Worm (Caenorhabditis elegans) whole organism, L1 larva: ENCODE results near the gene fkh-2.

ENCODE experiments used
- C16A3.4 ChIP-seq: fragments of 150-350 bp; optimal IDR thresholded peaks from 2 replicates; lab custom pipeline; 2014; ENCODE audit warnings: missing biosample characterization, missing genetic modification characterization
- C34B4.2 ChIP-seq: sonication (generic microtip); optimal IDR thresholded peaks from 2 replicates; lab custom pipeline; 2017; ENCODE audit warnings: mild to moderate bottlenecking, missing genetic modification characterization, missing compliant biosample characterization
- Y116A8C.19 ChIP-seq: sonication (generic microtip); optimal IDR thresholded peaks from 2 replicates; lab custom pipeline; 2016; ENCODE audit warnings: missing compliant biosample characterization, missing genetic modification characterization, borderline replicate concordance
- alr-1 ChIP-seq: fragments of 200-800 bp; sonication (Bioruptor generic); optimal IDR thresholded peaks from 2 replicates; lab custom pipeline; 2018; ENCODE audit warnings: borderline replicate concordance, mild to moderate bottlenecking, missing genetic modification characterization, missing compliant biosample characterization
- blmp-1 ChIP-seq: fragments of 150-350 bp; optimal IDR thresholded peaks from 2 replicates; lab custom pipeline; 2014; ENCODE audit warnings: missing biosample characterization, missing genetic modification characterization
- ceh-63 ChIP-seq: fragments of 200-800 bp; sonication (Bioruptor generic); optimal IDR thresholded peaks from 2 replicates; lab custom pipeline; 2018; ENCODE audit warnings: mild to moderate bottlenecking, missing genetic modification characterization, missing compliant biosample characterization
- ceh-8 ChIP-seq: fragments of 200-800 bp; sonication (Bioruptor generic); optimal IDR thresholded peaks from 2 replicates; lab custom pipeline; 2018; ENCODE audit warnings: mild to moderate bottlenecking, missing genetic modification characterization, moderate library complexity, missing compliant biosample characterization
- ceh-82 ChIP-seq, 3 experiments: fragments of 150-350 bp in 1 of 3; sonication (generic microtip) in 2 of 3; optimal IDR thresholded peaks; 2 replicates each; lab custom pipeline; 2014 to 2017; ENCODE audit warnings: missing biosample characterization in 3 of 3, missing genetic modification characterization in 3 of 3
- ces-1 ChIP-seq: fragments of 150-350 bp; optimal IDR thresholded peaks from 2 replicates; lab custom pipeline; 2014; ENCODE audit warnings: missing biosample characterization, missing genetic modification reagents, missing genetic modification characterization
- efl-1 ChIP-seq, 4 experiments: fragments of 150-350 bp; optimal IDR thresholded peaks in 3 of 4; peaks in 1 of 4; 1 replicate in 1 of 4; 2 replicates in 3 of 4; lab custom pipeline; 2014; ENCODE audit warnings: missing biosample characterization in 2 of 4, missing genetic modification characterization in 2 of 4, missing genetic modification reagents in 2 of 4
- egl-13 ChIP-seq: sonication (generic microtip); optimal IDR thresholded peaks from 2 replicates; lab custom pipeline; 2016; ENCODE audit warnings: missing genotype, missing genetic modification reagents, missing genetic modification characterization, missing compliant biosample characterization
- elt-3 ChIP-seq, 6 experiments: fragments of 150-350 bp in 1 of 6; sonication (generic microtip); optimal IDR thresholded peaks; 2 replicates each; lab custom pipeline; 2017 to 2018; ENCODE audit warnings: missing biosample characterization in 6 of 6, missing genetic modification characterization in 6 of 6, inconsistent platforms in 1 of 6
- fkh-10 ChIP-seq: sonication (generic microtip); optimal IDR thresholded peaks from 2 replicates; lab custom pipeline; 2017; ENCODE audit warnings: missing biosample characterization, missing genetic modification reagents, missing genetic modification characterization
- fkh-4 ChIP-seq: sonication (generic microtip); optimal IDR thresholded peaks from 2 replicates; lab custom pipeline; 2016; ENCODE audit warnings: missing compliant biosample characterization, missing genetic modification characterization, borderline replicate concordance
- fkh-8 ChIP-seq: sonication (generic microtip); optimal IDR thresholded peaks from 2 replicates; lab custom pipeline; 2016; ENCODE audit warnings: mild to moderate bottlenecking, missing genetic modification characterization, missing compliant biosample characterization
- fos-1 ChIP-seq: fragments of 150-350 bp; optimal IDR thresholded peaks from 2 replicates; lab custom pipeline; 2014; ENCODE audit warnings: missing biosample characterization, missing genetic modification characterization
- hlh-17 ChIP-seq: fragments of 200-800 bp; sonication (Bioruptor generic); optimal IDR thresholded peaks from 2 replicates; lab custom pipeline; 2018; ENCODE audit warnings: missing genetic modification characterization, mild to moderate bottlenecking, missing compliant biosample characterization, moderate library complexity, borderline replicate concordance
- hpl-2 ChIP-seq: fragments of 150-350 bp; optimal IDR thresholded peaks from 2 replicates; lab custom pipeline; 2014; ENCODE audit warnings: missing biosample characterization, missing genetic modification reagents, missing genetic modification characterization
- lin-13 ChIP-seq: fragments of 150-350 bp; optimal IDR thresholded peaks from 2 replicates; lab custom pipeline; 2014; ENCODE audit warnings: missing biosample characterization, missing genetic modification reagents, missing genetic modification characterization
- lin-39 ChIP-seq: fragments of 150-350 bp; optimal IDR thresholded peaks from 2 replicates; lab custom pipeline; 2014; ENCODE audit warnings: missing biosample characterization, missing genetic modification reagents, missing genetic modification characterization
- lir-3 ChIP-seq: sonication (generic microtip); optimal IDR thresholded peaks from 2 replicates; lab custom pipeline; 2016; ENCODE audit warnings: mild to moderate bottlenecking, missing genetic modification characterization, moderate library complexity, missing compliant biosample characterization; ENCODE audit not compliant: poor library complexity
- mdl-1 ChIP-seq, 2 experiments: fragments of 150-350 bp; optimal IDR thresholded peaks; 2 replicates each; lab custom pipeline; 2014 to 2017; ENCODE audit warnings: missing biosample characterization in 2 of 2, missing genetic modification characterization in 2 of 2, inconsistent platforms in 1 of 2
- mef-2 ChIP-seq: fragments of 150-350 bp; optimal IDR thresholded peaks from 2 replicates; lab custom pipeline; 2014; ENCODE audit warnings: missing biosample characterization, missing genetic modification characterization
- mep-1 ChIP-seq: fragments of 150-350 bp; optimal IDR thresholded peaks from 2 replicates; lab custom pipeline; 2014; ENCODE audit warnings: missing biosample characterization, missing genetic modification characterization
- nhr-12 ChIP-seq: sonication (generic microtip); optimal IDR thresholded peaks from 2 replicates; lab custom pipeline; 2017; ENCODE audit warnings: missing biosample characterization, missing genetic modification characterization
- nhr-237 ChIP-seq: fragments of 150-350 bp; optimal IDR thresholded peaks from 2 replicates; lab custom pipeline; 2014; ENCODE audit warnings: missing biosample characterization, missing genetic modification characterization
- nhr-76 ChIP-seq: sonication (generic microtip); optimal IDR thresholded peaks from 2 replicates; lab custom pipeline; 2017; ENCODE audit warnings: missing biosample characterization, missing genetic modification characterization
- nhr-84 ChIP-seq: sonication (generic microtip); optimal IDR thresholded peaks from 2 replicates; lab custom pipeline; 2017; ENCODE audit warnings: missing biosample characterization, missing genetic modification characterization
- nhr-85 ChIP-seq: sonication (generic microtip); peaks from one replicate; lab custom pipeline; 2016; ENCODE audit warnings: missing genetic modification characterization, inconsistent platforms, missing compliant biosample characterization
- pag-3 ChIP-seq: sonication (generic microtip); optimal IDR thresholded peaks from 2 replicates; lab custom pipeline; 2017; ENCODE audit warnings: missing genetic modification characterization, mild to moderate bottlenecking, missing compliant biosample characterization, antibody characterized with exemption, borderline replicate concordance; ENCODE audit not compliant: insufficient read depth
- pax-3 ChIP-seq: fragments of 200-800 bp; sonication (Bioruptor generic); optimal IDR thresholded peaks from 2 replicates; lab custom pipeline; 2018; ENCODE audit warnings: mild to moderate bottlenecking, missing genetic modification characterization, moderate library complexity, missing compliant biosample characterization
- snpc-4 ChIP-seq: fragments of 150-350 bp; optimal IDR thresholded peaks from 2 replicates; lab custom pipeline; 2014; ENCODE audit warnings: missing biosample characterization, missing genetic modification characterization
- snu-23 ChIP-seq: sonication (generic microtip); optimal IDR thresholded peaks from 2 replicates; lab custom pipeline; 2016; ENCODE audit warnings: missing genetic modification characterization, missing compliant biosample characterization
- sup-37 ChIP-seq: fragments of 200-800 bp; sonication (Bioruptor generic); optimal IDR thresholded peaks from 2 replicates; lab custom pipeline; 2018; ENCODE audit warnings: mild to moderate bottlenecking, missing genetic modification characterization, missing compliant biosample characterization
- tbx-2 ChIP-seq: sonication (generic microtip); optimal IDR thresholded peaks from 2 replicates; lab custom pipeline; 2016; ENCODE audit warnings: missing genetic modification characterization, missing compliant biosample characterization
- unc-30 ChIP-seq: sonication (generic microtip); optimal IDR thresholded peaks from 2 replicates; lab custom pipeline; 2017; ENCODE audit warnings: missing biosample characterization, missing genetic modification characterization
- vab-15 ChIP-seq: sonication (generic microtip); optimal IDR thresholded peaks from 2 replicates; lab custom pipeline; 2017; ENCODE audit warnings: missing genotype, mild to moderate bottlenecking, missing genetic modification characterization, missing compliant biosample characterization
- xbp-1 ChIP-seq: sonication (generic microtip); optimal IDR thresholded peaks from 2 replicates; lab custom pipeline; 2016; ENCODE audit warnings: missing genetic modification characterization, missing compliant biosample characterization
- zag-1 ChIP-seq: fragments of 150-350 bp; optimal IDR thresholded peaks from 2 replicates; lab custom pipeline; 2014; ENCODE audit warnings: missing biosample characterization, missing genetic modification characterization
- zip-4 ChIP-seq: fragments of 200-800 bp; sonication (Bioruptor generic); optimal IDR thresholded peaks from 2 replicates; lab custom pipeline; 2018; ENCODE audit warnings: mild to moderate bottlenecking, missing genetic modification characterization, moderate library complexity, missing compliant biosample characterization
- ztf-11 ChIP-seq, 2 experiments: sonication (generic microtip); optimal IDR thresholded peaks; 2 replicates each; lab custom pipeline; 2016 to 2017; ENCODE audit warnings: missing genetic modification characterization in 2 of 2, missing biosample characterization in 1 of 2, missing compliant biosample characterization in 1 of 2
- ztf-4 ChIP-seq: fragments of 150-350 bp; optimal IDR thresholded peaks from 2 replicates; lab custom pipeline; 2014; ENCODE audit warnings: missing biosample characterization, missing genetic modification characterization

Gene fkh-2

DNA sequence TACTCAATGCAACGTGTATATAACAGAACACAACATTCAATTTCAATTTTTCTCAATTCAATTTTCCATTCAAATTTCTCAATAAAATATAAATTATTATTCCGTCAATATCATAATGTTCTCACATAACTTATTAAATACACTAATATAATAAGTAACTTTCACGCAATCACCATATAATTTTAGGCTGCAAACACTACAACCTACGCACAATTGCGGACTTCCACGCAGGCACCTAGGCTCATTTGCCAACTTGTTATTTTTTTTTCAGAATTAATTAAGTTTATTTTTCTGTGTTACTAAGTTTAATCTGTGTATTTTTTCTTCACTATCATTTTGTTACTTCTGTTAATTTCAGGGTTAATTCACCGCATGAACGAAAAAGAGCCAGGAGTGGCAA is 30.3 kb upstream of the fkh-2 start, which contains the start of gene F47B7.2 (continued):
- peak; percentile 32 for TF ChIP-seq tbx-2 (tag; lab: Kevin White, UChicago)

DNA sequence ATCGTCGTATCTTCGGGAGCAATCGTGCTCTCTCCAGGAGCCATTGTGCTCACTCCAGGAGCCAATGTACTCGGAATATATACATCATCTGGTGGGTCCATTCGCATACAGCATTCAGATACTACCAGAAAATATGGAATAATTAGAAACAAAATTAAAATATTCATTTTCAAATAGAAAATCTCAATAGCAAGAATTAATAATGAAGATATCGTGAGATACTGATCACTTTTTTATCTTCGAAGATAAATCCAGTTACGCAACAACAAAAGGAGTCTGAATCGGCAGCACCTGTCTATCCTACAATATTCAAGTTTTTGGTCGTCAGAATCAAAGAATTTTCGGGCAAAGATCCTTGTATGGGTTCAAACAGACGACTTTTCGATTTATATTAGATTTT is 26.6 kb upstream of the fkh-2 start, which contains the start of gene F47B7.5:
Gene F47B7.5, minus strand, starts transcription at position 101 of the 400 bp plus-strand sequence.
- TF ChIP-seq elt-3 (tag; optimal IDR thresholded peaks at IDR 0.05; lab: Kevin White, UChicago) (no peak), ztf-4 (tag; lab: Kevin White, UChicago) (no peak), nhr-85 (no peak), nhr-76 (tag; lab: Kevin White, UChicago) (no peak)

DNA sequence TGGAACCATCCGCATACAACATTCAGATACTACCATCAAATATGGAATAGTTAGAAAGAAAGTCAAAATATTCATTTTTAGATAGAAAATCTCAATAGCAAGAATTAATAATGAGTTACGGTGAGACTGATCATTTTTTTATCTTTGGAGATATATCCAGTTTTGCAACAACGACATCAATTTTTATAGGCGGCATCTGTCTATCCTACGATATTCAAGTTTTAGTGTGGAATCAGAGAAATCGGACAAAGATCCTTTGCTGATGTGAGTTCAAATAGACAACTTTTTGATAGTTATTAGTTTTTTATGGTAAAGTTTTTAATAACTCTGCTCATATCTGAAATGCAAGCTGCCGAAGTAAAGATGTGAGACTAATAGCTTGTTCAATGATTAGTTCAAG is 24.4 kb upstream of the fkh-2 start, which contains the start of gene F47B7.4:
Gene F47B7.4, minus strand, starts transcription at position 101 of the 400 bp plus-strand sequence.
- TF ChIP-seq pax-3 (tag; lab: Kevin White, UChicago) (no peak), ces-1 (GFP tag; lab: Kevin White, UChicago) (no peak), mdl-1 (tag; optimal IDR thresholded peaks at IDR 0.05; lab: Kevin White, UChicago) (no peak), efl-1 (optimal IDR thresholded peaks at IDR 0.05; lab: Kevin White, UChicago) (no peak), efl-1 (GFP tag; optimal IDR thresholded peaks at IDR 0.05 in 1 of 2; lab: Kevin White, UChicago) (no peak), ceh-82 (tag; optimal IDR thresholded peaks at IDR 0.05; lab: Kevin White, UChicago) (no peak), snu-23 (GFP tag; lab: Kevin White, UChicago) (no peak), alr-1 (no peak), fkh-8 (tag; lab: Kevin White, UChicago) (no peak)

DNA sequence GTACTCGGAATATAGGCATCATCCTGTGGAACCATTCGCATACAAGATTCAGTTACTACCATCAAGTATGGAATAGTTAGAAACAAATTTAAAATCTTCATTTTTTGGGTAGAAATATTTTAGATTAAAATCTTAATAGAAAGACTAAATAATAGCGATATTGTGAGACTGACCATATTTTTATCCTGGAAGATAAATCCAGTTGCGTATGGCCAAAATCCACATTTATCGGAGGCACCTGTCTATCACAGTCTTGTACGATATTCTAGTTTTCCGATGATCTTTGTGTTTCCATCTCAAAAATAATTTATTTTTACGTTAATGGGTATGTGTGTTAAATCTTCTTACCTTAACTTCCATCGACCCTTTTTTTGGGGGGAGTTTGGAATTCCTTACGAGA is 22.2 kb upstream of the fkh-2 start, which contains the start of gene F47B7.3:
Gene F47B7.3, minus strand, starts transcription at position 101 of the 400 bp plus-strand sequence.
- no peak for TF ChIP-seq C16A3.4 (tag; lab: Kevin White, UChicago)
- TF ChIP-seq nhr-12 (tag; lab: Kevin White, UChicago) = no peak
- no peak for TF ChIP-seq unc-30 (tag; lab: Kevin White, UChicago)
- TF ChIP-seq egl-13 = no peak
- TF ChIP-seq ztf-4 (tag; lab: Kevin White, UChicago) = no peak
- TF ChIP-seq vab-15 (tag; lab: Kevin White, UChicago) = no peak
- no peak for TF ChIP-seq ceh-8 (GFP tag; lab: Kevin White, UChicago)
- TF ChIP-seq Y116A8C.19 = no peak
- no peak for TF ChIP-seq fkh-10 (GFP tag; lab: Kevin White, UChicago)
- TF ChIP-seq ceh-63 = no peak
- TF ChIP-seq ceh-82 (tag; optimal IDR thresholded peaks at IDR 0.05; lab: Kevin White, UChicago) = no peak
- TF ChIP-seq xbp-1 (tag; lab: Kevin White, UChicago) = no peak
- TF ChIP-seq lin-13 (GFP tag; lab: Kevin White, UChicago) = no peak
- TF ChIP-seq sup-37 (GFP tag; lab: Kevin White, UChicago) = no peak
- no peak for TF ChIP-seq blmp-1
- TF ChIP-seq snpc-4 = no peak
- no peak for TF ChIP-seq pax-3 (tag; lab: Kevin White, UChicago)
- TF ChIP-seq, all 84 proteins: peak for 0

DNA sequence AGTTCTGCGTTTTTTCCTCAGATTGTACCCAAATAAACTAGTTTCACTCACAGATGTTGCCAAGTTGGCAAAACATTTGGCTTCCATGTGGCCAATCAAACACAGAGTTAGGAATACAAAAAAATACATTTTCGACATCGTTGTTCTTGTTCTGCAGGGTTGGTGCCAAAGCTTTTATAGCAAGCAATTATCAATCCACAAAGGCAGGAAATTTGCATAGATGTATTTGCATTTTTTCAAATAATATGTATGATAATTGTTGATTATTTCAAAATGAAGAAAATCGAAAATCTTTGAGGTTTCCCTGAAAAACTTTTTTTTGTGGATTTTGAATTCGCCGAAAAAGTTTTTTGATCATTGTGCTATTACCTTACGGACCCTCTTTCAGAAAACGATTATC is 20.3 kb upstream of the fkh-2 start, which contains the start of gene T14G12.11:
Gene T14G12.11, minus strand, starts transcription at position 138 of the 400 bp plus-strand sequence.
- TF ChIP-seq hlh-17 (GFP tag; lab: Kevin White, UChicago) = no peak
- no peak for TF ChIP-seq zag-1 (tag; lab: Kevin White, UChicago)
- TF ChIP-seq zip-4 (GFP tag; lab: Kevin White, UChicago) = no peak
- no peak for TF ChIP-seq nhr-237 (tag; lab: Kevin White, UChicago)
- no peak for TF ChIP-seq lir-3 (tag; lab: Kevin White, UChicago)
- no peak for TF ChIP-seq fos-1 (tag; lab: Kevin White, UChicago)
- no peak for TF ChIP-seq mep-1
- no peak for TF ChIP-seq ztf-11 (tag; optimal IDR thresholded peaks at IDR 0.05; lab: Kevin White, UChicago)
- no peak for TF ChIP-seq C34B4.2 (tag; lab: Kevin White, UChicago)
- TF ChIP-seq mef-2 (tag; lab: Kevin White, UChicago) = no peak
- no peak for TF ChIP-seq fkh-4
- no peak for TF ChIP-seq hpl-2 (GFP tag; lab: Kevin White, UChicago)
- no peak for TF ChIP-seq fkh-10 (GFP tag; lab: Kevin White, UChicago)
- TF ChIP-seq lin-39 (tag; lab: Kevin White, UChicago) = no peak
- TF ChIP-seq elt-3 (tag; optimal IDR thresholded peaks at IDR 0.05; lab: Kevin White, UChicago) = no peak
- TF ChIP-seq nhr-84 (tag; lab: Kevin White, UChicago) = no peak
- no peak for TF ChIP-seq pag-3 (tag; lab: Kevin White, UChicago)
- TF ChIP-seq, all 84 proteins: peak for 0
